Worm (Caenorhabditis elegans) whole organism, late embryonic: ENCODE measurements around the gene ctg-2.
A peak's percentile ranks its signal among the peaks of the same experiment; 100 is the strongest.

Source experiments
- C38D4.7 ChIP-seq: fragments of 200-800 bp; sonication (Bioruptor generic); optimal IDR thresholded peaks from 2 replicates; lab custom pipeline; 2018; ENCODE audit warnings: mild to moderate bottlenecking, missing genetic modification characterization, moderate library complexity, missing compliant biosample characterization
- ama-1 ChIP-seq: fragments of 150-350 bp; optimal IDR thresholded peaks from 2 replicates; lab custom pipeline; 2014
- dve-1 ChIP-seq: sonication (generic microtip); optimal IDR thresholded peaks from 2 replicates; lab custom pipeline; 2017; ENCODE audit warnings: antibody characterized with exemption, mild to moderate bottlenecking, missing genetic modification characterization, missing compliant biosample characterization
- elt-2 ChIP-seq: sonication (generic microtip); optimal IDR thresholded peaks from 2 replicates; lab custom pipeline; 2016; ENCODE audit warnings: missing genetic modification reagents, missing genetic modification characterization, missing compliant biosample characterization
- fkh-10 ChIP-seq: fragments of 150-350 bp; optimal IDR thresholded peaks from 2 replicates; lab custom pipeline; 2014; ENCODE audit warnings: missing biosample characterization, missing genetic modification reagents, missing genetic modification characterization
- hlh-30 ChIP-seq: sonication (generic microtip); optimal IDR thresholded peaks from 2 replicates; lab custom pipeline; 2017; ENCODE audit warnings: antibody characterized with exemption, missing genetic modification characterization, missing compliant biosample characterization; ENCODE audit not compliant: insufficient read depth
- mec-3 ChIP-seq: sonication (generic microtip); optimal IDR thresholded peaks from 2 replicates; lab custom pipeline; 2016; ENCODE audit warnings: borderline replicate concordance, missing genetic modification characterization, missing compliant biosample characterization
- nhr-11 ChIP-seq: fragments of 150-350 bp; optimal IDR thresholded peaks from 2 replicates; lab custom pipeline; 2014; ENCODE audit warnings: missing biosample characterization, missing genetic modification characterization
- pqm-1 ChIP-seq: sonication (generic microtip); optimal IDR thresholded peaks from 2 replicates; lab custom pipeline; 2016; ENCODE audit warnings: missing genetic modification characterization, missing compliant biosample characterization
- pros-1 ChIP-seq: fragments of 150-350 bp; optimal IDR thresholded peaks from 2 replicates; lab custom pipeline; 2014; ENCODE audit warnings: missing biosample characterization, missing genetic modification reagents, missing genetic modification characterization
- sox-2 ChIP-seq: fragments of 200-800 bp; sonication (Bioruptor generic); IDR thresholded peaks from 2 replicates; pipeline ENCODE4 v1.3.6; 2022; ENCODE audit warnings: missing genetic modification reagents, missing genetic modification characterization, missing compliant biosample characterization
- sox-4 ChIP-seq: sonication (generic microtip); optimal IDR thresholded peaks from 2 replicates; lab custom pipeline; 2017; ENCODE audit warnings: mild to moderate bottlenecking, missing genetic modification characterization, inconsistent platforms, missing compliant biosample characterization
- tbx-2 ChIP-seq: sonication (generic microtip); optimal IDR thresholded peaks from 2 replicates; lab custom pipeline; 2016; ENCODE audit warnings: missing genetic modification characterization, missing compliant biosample characterization
- ztf-16 ChIP-seq: sonication (generic microtip); optimal IDR thresholded peaks from 2 replicates; lab custom pipeline; 2017; ENCODE audit warnings: missing genetic modification characterization, missing compliant biosample characterization

DNA sequence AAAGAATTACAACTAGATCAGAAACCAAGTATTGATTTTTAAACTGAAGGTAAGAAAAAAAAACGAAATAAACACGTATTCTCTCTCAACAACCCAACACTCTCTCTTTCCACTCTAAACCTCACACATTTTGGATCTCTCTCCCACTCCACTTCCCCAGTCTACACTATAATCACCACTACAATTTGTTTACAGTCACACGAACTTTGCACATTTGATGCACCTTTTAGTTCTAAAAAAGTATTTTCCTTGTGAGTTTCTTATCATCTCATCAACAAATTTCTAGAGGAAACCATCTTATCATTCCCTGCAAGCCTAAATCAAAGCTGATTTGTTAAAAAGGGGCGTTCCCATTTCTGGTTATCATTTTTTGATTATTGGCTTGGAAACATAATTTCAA lies 30.3 kb upstream of the ctg-2 start:
- TF ChIP-seq pros-1 (tag; lab: Kevin White, UChicago) (no peak), hlh-30 (tag; lab: Kevin White, UChicago) (no peak), ama-1 (lab: Kevin White, UChicago) (no peak), fkh-10 (GFP tag; lab: Kevin White, UChicago) (no peak), ztf-16 (no peak), dve-1 (tag; lab: Kevin White, UChicago) (peak; percentile 38), pqm-1 (tag; lab: Kevin White, UChicago) (no peak), sox-4 (tag; lab: Kevin White, UChicago) (no peak), mec-3 (tag; lab: Kevin White, UChicago) (no peak), nhr-11 (tag; lab: Kevin White, UChicago) (no peak), elt-2 (peak; percentile 40), sox-2 (no peak), tbx-2 (tag; lab: Kevin White, UChicago) (no peak), C38D4.7 (GFP tag; lab: Kevin White, UChicago) (no peak)
